Worm (Caenorhabditis elegans): ENCODE results near the gene sms-1.

The sms-1 gene

DNA sequence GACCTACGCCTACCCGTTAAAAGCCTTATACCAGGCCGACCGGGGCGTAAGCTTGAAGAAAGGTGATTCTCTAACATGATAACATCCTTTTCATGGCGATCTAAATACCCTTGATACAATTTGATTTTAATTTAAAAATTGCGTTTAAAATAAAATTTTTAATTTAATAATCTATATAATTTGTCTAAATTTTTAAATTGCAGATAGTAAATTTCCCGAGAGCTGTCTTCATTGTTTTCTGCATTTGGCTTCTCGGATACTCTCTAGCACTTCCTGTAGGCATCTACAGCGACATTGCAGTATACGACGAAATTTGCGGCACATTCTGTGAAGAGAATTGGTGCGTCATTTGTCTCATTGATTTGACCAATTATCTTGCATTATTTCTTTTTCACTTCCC is 36.6 kb downstream of the sms-1 start:
- TF ChIP-seq ceh-34 (tag; optimal IDR thresholded peaks at IDR 0.05): no peak
- no peak for TF ChIP-seq lim-6 (tag; optimal IDR thresholded peaks at IDR 0.05)
- no peak for TF ChIP-seq hlh-6 (tag; optimal IDR thresholded peaks at IDR 0.05)
- TF ChIP-seq fax-1 (tag; optimal IDR thresholded peaks at IDR 0.05): no peak
- TF ChIP-seq ceh-2 (tag; optimal IDR thresholded peaks at IDR 0.05): no peak
- TF ChIP-seq nfya-1 (tag; optimal IDR thresholded peaks at IDR 0.05): no peak
- no peak for TF ChIP-seq ceh-22 (tag; optimal IDR thresholded peaks at IDR 0.05)
- no peak for TF ChIP-seq hlh-8 (tag; optimal IDR thresholded peaks at IDR 0.05)
- TF ChIP-seq syd-9 (tag; optimal IDR thresholded peaks at IDR 0.05): no peak
- TF ChIP-seq elt-2 (tag; optimal IDR thresholded peaks at IDR 0.05): no peak
- TF ChIP-seq hlh-30 (tag; optimal IDR thresholded peaks at IDR 0.05; ENCODE audit: insufficient read depth): no peak

DNA sequence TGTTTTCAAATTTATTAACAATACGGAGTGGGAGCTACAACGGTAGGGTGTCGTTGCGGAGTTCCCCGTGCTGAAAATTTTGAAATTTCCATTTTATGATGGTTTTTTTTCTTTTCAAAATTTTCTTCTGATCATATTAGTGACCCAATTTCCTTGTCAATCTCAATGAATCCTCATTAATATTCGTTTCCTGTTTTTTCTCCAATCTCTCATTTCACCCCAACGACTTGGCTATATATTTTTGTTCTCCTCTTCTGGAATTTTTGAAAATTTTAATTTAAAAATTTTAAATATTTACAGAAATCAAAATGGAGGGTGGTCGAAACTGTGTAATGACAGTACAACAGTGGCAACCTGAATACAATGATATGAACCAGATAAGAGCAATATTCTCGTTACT is 38.3 kb downstream of the sms-1 start, which contains the start of gene npr-3:
npr-3 (plus strand) TSS at position 301 of the 400 bp plus-strand sequence.
- TF ChIP-seq tbx-2 (tag; optimal IDR thresholded peaks at IDR 0.05): no peak
- no peak for TF ChIP-seq elt-4 (tag; optimal IDR thresholded peaks at IDR 0.05)
- TF ChIP-seq eyg-1 (tag; optimal IDR thresholded peaks at IDR 0.05): no peak
- TF ChIP-seq unc-42 (tag; optimal IDR thresholded peaks at IDR 0.05): no peak
- no peak for TF ChIP-seq sox-4 (tag; optimal IDR thresholded peaks at IDR 0.05)
- no peak for TF ChIP-seq unc-86 (tag; optimal IDR thresholded peaks at IDR 0.05)
- no peak for TF ChIP-seq hlh-30 (tag; optimal IDR thresholded peaks at IDR 0.05; ENCODE audit: insufficient read depth)
- TF ChIP-seq gmeb-2 (tag; optimal IDR thresholded peaks at IDR 0.05): no peak
- TF ChIP-seq pha-2 (tag; optimal IDR thresholded peaks at IDR 0.05): no peak
- no peak for TF ChIP-seq ttx-3 (tag; optimal IDR thresholded peaks at IDR 0.05)
- TF ChIP-seq nhr-232 (tag; optimal IDR thresholded peaks at IDR 0.05): no peak

DNA sequence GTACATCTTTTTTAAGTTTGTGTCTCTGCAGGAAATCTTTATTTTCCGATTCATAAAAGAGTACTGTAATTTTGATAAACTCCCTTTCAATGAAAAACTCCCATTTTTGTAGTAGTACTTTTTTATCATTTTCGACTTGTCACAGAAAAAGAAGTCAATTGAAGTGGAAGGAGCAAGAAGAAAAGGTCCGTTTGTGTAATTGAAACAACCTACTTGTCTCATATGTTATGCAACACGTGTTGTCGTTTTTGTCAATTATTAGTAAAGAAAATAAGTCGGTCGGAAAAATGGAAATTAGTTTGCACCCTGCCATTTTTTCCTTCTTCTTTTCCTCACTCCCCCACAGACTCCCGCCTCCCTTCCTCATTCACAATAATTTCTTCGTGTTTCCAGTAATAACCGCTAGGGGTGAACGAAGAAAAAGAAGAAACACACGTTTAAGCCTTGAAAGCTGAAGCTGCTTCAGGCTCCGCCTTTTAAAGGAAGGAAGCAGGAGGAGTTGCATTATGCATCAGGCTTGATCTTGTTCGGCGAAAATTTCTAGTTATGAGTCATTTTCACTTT is 39.2 kb downstream of the sms-1 start:
- TF ChIP-seq mec-3 (tag; optimal IDR thresholded peaks at IDR 0.05; ENCODE audit: borderline replicate concordance): no peak
- TF ChIP-seq T23F11.4 (GFP tag; optimal IDR thresholded peaks at IDR 0.05): no peak
- no peak for TF ChIP-seq hlh-8 (tag; optimal IDR thresholded peaks at IDR 0.05)

DNA sequence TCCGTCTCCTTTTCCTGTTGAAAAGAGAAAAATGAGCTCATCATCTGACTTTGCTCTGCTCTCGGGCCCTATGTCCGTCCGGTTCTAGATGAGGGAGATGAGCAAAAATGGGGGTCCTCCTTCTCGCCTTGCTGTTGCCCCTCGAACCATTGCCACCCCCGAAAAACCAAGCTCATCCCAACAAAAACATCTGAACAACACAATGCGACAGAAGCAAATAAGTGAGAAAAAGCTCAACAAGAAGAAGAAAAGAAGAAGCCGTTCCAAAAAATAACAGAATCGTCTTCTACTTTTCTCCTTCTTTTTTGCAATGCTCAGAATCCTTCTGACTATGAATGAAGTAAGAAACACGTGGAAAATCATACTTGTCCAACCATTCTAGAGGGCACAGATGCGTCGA is 42.1 kb downstream of the sms-1 start:
- no peak for TF ChIP-seq pha-4 (tag; optimal IDR thresholded peaks at IDR 0.05)
- TF ChIP-seq Y22D7AL.16 (tag; optimal IDR thresholded peaks at IDR 0.05): no peak
- TF ChIP-seq tbx-7 (tag; optimal IDR thresholded peaks at IDR 0.05): no peak
- TF ChIP-seq nhr-232 (tag; optimal IDR thresholded peaks at IDR 0.05): no peak
- no peak for TF ChIP-seq syd-9 (tag; optimal IDR thresholded peaks at IDR 0.05)
- no peak for TF ChIP-seq fkh-10 (GFP tag; optimal IDR thresholded peaks at IDR 0.05)
- TF ChIP-seq dve-1 (tag; optimal IDR thresholded peaks at IDR 0.05): no peak
- TF ChIP-seq hlh-15 (tag; optimal IDR thresholded peaks at IDR 0.05): no peak
- TF ChIP-seq ceh-2 (tag; optimal IDR thresholded peaks at IDR 0.05): no peak
- no peak for TF ChIP-seq mec-3 (tag; optimal IDR thresholded peaks at IDR 0.05; ENCODE audit: borderline replicate concordance)
- no peak for TF ChIP-seq pat-9 (tag; optimal IDR thresholded peaks at IDR 0.05)
- TF ChIP-seq unc-3 (GFP tag; conservative IDR thresholded peaks at IDR 0.05): no peak
- no peak for TF ChIP-seq unc-3 (tag; optimal IDR thresholded peaks at IDR 0.05)
- TF ChIP-seq hlh-6 (tag; optimal IDR thresholded peaks at IDR 0.05): no peak
- TF ChIP-seq elt-4 (tag; optimal IDR thresholded peaks at IDR 0.05): no peak
- TF ChIP-seq ceh-31 (tag; optimal IDR thresholded peaks at IDR 0.05): no peak
- no peak for TF ChIP-seq K02D7.2 (tag; optimal IDR thresholded peaks at IDR 0.05)
- no peak for TF ChIP-seq dmd-4 (tag; optimal IDR thresholded peaks at IDR 0.05; ENCODE audit: borderline replicate concordance)
- TF ChIP-seq lin-11 (tag; optimal IDR thresholded peaks at IDR 0.05): no peak
- no peak for TF ChIP-seq ama-1 (optimal IDR thresholded peaks at IDR 0.05)

All from whole organism, late embryonic.